Fruit fly (Drosophila melanogaster) whole organism, embryonic: ENCODE measurements around the gene CG32163.

Source experiments
- Atf6 ChIP-seq: fragments of 200-800 bp; sonication (Bioruptor generic); IDR thresholded peaks from 2 replicates; pipeline ENCODE4 v1.3.6; 2022; ENCODE audit warnings: missing biosample characterization, missing genetic modification characterization
- BEAF-32 ChIP-seq: fragments of 200-800 bp; sonication (Bioruptor generic); optimal IDR thresholded peaks from 3 replicates; lab custom pipeline; 2017; ENCODE audit warnings: missing biosample characterization, missing genetic modification characterization, mild to moderate bottlenecking, moderate library complexity, missing genetic modification reagents
- Bdp1 ChIP-seq: fragments of 200-800 bp; sonication (Bioruptor generic); optimal IDR thresholded peaks from 3 replicates; lab custom pipeline; 2016; ENCODE audit warnings: missing biosample characterization, missing genetic modification characterization
- Bgb ChIP-seq: fragments of 200-800 bp; sonication (Bioruptor generic); IDR thresholded peaks from 2 replicates; pipeline ENCODE4 v1.3.6; 2022; ENCODE audit warnings: missing biosample characterization, missing genetic modification characterization; ENCODE audit not compliant: partially characterized antibody
- CG11504 ChIP-seq: fragments of 200-800 bp; sonication (Bioruptor generic); optimal IDR thresholded peaks from 3 replicates; lab custom pipeline; 2019; ENCODE audit warnings: missing biosample characterization, mild to moderate bottlenecking, missing genetic modification characterization, moderate library complexity
- CG12744 ChIP-seq: fragments of 200-800 bp; sonication (Bioruptor generic); optimal IDR thresholded peaks from 2 replicates; lab custom pipeline; 2016; ENCODE audit warnings: missing biosample characterization, missing genetic modification characterization
- CG12769 ChIP-seq: fragments of 200-800 bp; sonication (Bioruptor generic); optimal IDR thresholded peaks from 2 replicates; lab custom pipeline; 2019; ENCODE audit warnings: missing biosample characterization, mild to moderate bottlenecking, missing genetic modification characterization, moderate library complexity
- CG13287 ChIP-seq: fragments of 200-800 bp; sonication (Bioruptor generic); IDR thresholded peaks from 2 replicates; pipeline ENCODE4 v1.3.6; 2022; ENCODE audit warnings: missing biosample characterization, missing genetic modification characterization; ENCODE audit not compliant: partially characterized antibody
- CG14860 ChIP-seq: fragments of 200-800 bp; sonication (Bioruptor generic); IDR thresholded peaks from 3 replicates; pipeline ENCODE4 v1.3.6; 2022; ENCODE audit warnings: missing biosample characterization, missing genetic modification characterization; ENCODE audit not compliant: partially characterized antibody
- CG15269 ChIP-seq: fragments of 200-800 bp; sonication (Bioruptor generic); optimal IDR thresholded peaks from 2 replicates; lab custom pipeline; 2018; ENCODE audit warnings: missing biosample characterization, mild to moderate bottlenecking, missing genetic modification characterization, moderate library complexity
- CG2202 ChIP-seq: fragments of 200-800 bp; sonication (Bioruptor generic); optimal IDR thresholded peaks from 2 replicates; lab custom pipeline; 2018; ENCODE audit warnings: missing biosample characterization, mild to moderate bottlenecking, missing genetic modification characterization
- CG4328 ChIP-seq: fragments of 200-800 bp; sonication (Bioruptor generic); optimal IDR thresholded peaks from 3 replicates; lab custom pipeline; 2017; ENCODE audit warnings: missing biosample characterization, missing genetic modification reagents, missing genetic modification characterization
- CG5180 ChIP-seq: fragments of 200-800 bp; sonication (Bioruptor generic); optimal IDR thresholded peaks from 3 replicates; lab custom pipeline; 2017; ENCODE audit warnings: missing biosample characterization, missing genetic modification characterization, mild to moderate bottlenecking, moderate library complexity, missing genetic modification reagents
- CG6813 ChIP-seq: fragments of 200-800 bp; sonication (Bioruptor generic); optimal IDR thresholded peaks from 2 replicates; lab custom pipeline; 2017; ENCODE audit warnings: missing biosample characterization, missing genetic modification characterization, mild to moderate bottlenecking, moderate library complexity, missing genetic modification reagents
- CG9437 ChIP-seq: fragments of 200-800 bp; sonication (Bioruptor generic); optimal IDR thresholded peaks from 2 replicates; lab custom pipeline; 2018; ENCODE audit warnings: missing biosample characterization, mild to moderate bottlenecking, missing genetic modification characterization
- CTCF ChIP-seq: fragments of 200-800 bp; sonication (Bioruptor generic); optimal IDR thresholded peaks from 2 replicates; lab custom pipeline; 2017; ENCODE audit warnings: missing biosample characterization, mild to moderate bottlenecking, missing genetic modification characterization, moderate library complexity
- CkIIα-i1 ChIP-seq: fragments of 200-800 bp; sonication (Bioruptor generic); IDR thresholded peaks from 2 replicates; pipeline ENCODE4 v1.3.6; 2022; ENCODE audit warnings: missing biosample characterization, missing genetic modification characterization
- Deaf1 ChIP-seq: fragments of 200-800 bp; optimal IDR thresholded peaks from 3 replicates; lab custom pipeline; 2019; ENCODE audit warnings: missing biosample characterization, mild to moderate bottlenecking, missing genetic modification characterization, moderate library complexity
- Dp ChIP-seq: fragments of 200-800 bp; sonication (Bioruptor generic); optimal IDR thresholded peaks from 2 replicates; lab custom pipeline; 2018; ENCODE audit warnings: missing biosample characterization, mild to moderate bottlenecking, missing genetic modification characterization, moderate library complexity
- Dref ChIP-seq: fragments of 200-800 bp; sonication (Bioruptor generic); IDR thresholded peaks from 2 replicates; pipeline ENCODE4 v1.3.6; 2022; ENCODE audit warnings: missing biosample characterization, missing genetic modification characterization
- E2f2 ChIP-seq: fragments of 200-800 bp; sonication (Bioruptor generic); IDR thresholded peaks from 2 replicates; pipeline ENCODE4 v1.3.6; 2022; ENCODE audit warnings: missing biosample characterization, missing genetic modification characterization
- Ets65A ChIP-seq: fragments of 200-800 bp; sonication (Bioruptor generic); peaks from one replicate; lab custom pipeline; 2016; ENCODE audit warnings: missing biosample characterization, missing genetic modification characterization
- Hmx ChIP-seq: fragments of 200-800 bp; sonication (Bioruptor generic); optimal IDR thresholded peaks from 2 replicates; lab custom pipeline; 2016; ENCODE audit warnings: missing biosample characterization, missing genetic modification characterization
- Hr3 ChIP-seq: fragments of 200-800 bp; sonication (Bioruptor generic); optimal IDR thresholded peaks from 3 replicates; lab custom pipeline; 2016; ENCODE audit warnings: missing biosample characterization, missing genetic modification characterization
- Hr51 ChIP-seq, 2 experiments: fragments of 200-800 bp; sonication (Bioruptor generic); optimal IDR thresholded peaks; 2 replicates in 1 of 2; 3 replicates in 1 of 2; lab custom pipeline; 2016 to 2018; ENCODE audit warnings: missing biosample characterization in 2 of 2, missing genetic modification characterization in 2 of 2, mild to moderate bottlenecking in 1 of 2, moderate library complexity in 1 of 2
- Lim3 ChIP-seq: fragments of 200-800 bp; sonication (Bioruptor generic); IDR thresholded peaks from 2 replicates; pipeline ENCODE4 v1.3.6; 2022; ENCODE audit warnings: missing biosample characterization, missing genetic modification characterization
- MESR4 ChIP-seq: fragments of 200-800 bp; sonication (Bioruptor generic); optimal IDR thresholded peaks from 2 replicates; lab custom pipeline; 2018; ENCODE audit warnings: missing biosample characterization, mild to moderate bottlenecking, missing genetic modification characterization, moderate library complexity
- Mad ChIP-seq: fragments of 200-800 bp; sonication (Bioruptor generic); optimal IDR thresholded peaks from 2 replicates; lab custom pipeline; 2016; ENCODE audit warnings: missing biosample characterization, missing genetic modification characterization
- Med ChIP-seq: fragments of 200-800 bp; sonication (Bioruptor generic); peaks from one replicate; lab custom pipeline; 2016; ENCODE audit warnings: missing biosample characterization, missing genetic modification characterization, mild to moderate bottlenecking, inconsistent platforms, moderate library complexity
- Pdp1 ChIP-seq, 2 experiments: fragments of 200-800 bp; sonication (Bioruptor generic); optimal IDR thresholded peaks; 3 replicates each; lab custom pipeline; 2016; ENCODE audit warnings: missing biosample characterization in 2 of 2, missing genetic modification characterization in 2 of 2, mild to moderate bottlenecking in 1 of 2, moderate library complexity in 1 of 2
- Scr ChIP-seq: fragments of 200-800 bp; sonication (Bioruptor generic); IDR thresholded peaks from 2 replicates; pipeline ENCODE4 v1.3.6; 2022; ENCODE audit warnings: missing biosample characterization, missing genetic modification characterization; ENCODE audit not compliant: partially characterized antibody
- YL-1 ChIP-seq: fragments of 200-800 bp; sonication (Bioruptor generic); optimal IDR thresholded peaks from 3 replicates; lab custom pipeline; 2017; ENCODE audit warnings: missing biosample characterization, mild to moderate bottlenecking, missing genetic modification characterization
- cg ChIP-seq: fragments of 200-800 bp; sonication (Bioruptor generic); optimal IDR thresholded peaks from 3 replicates; lab custom pipeline; 2019; ENCODE audit warnings: missing biosample characterization, mild to moderate bottlenecking, missing genetic modification characterization, moderate library complexity
- chm ChIP-seq: fragments of 200-800 bp; sonication (Bioruptor generic); IDR thresholded peaks from 2 replicates; pipeline ENCODE4 v1.3.6; 2022; ENCODE audit warnings: missing biosample characterization, missing genetic modification characterization
- cwo ChIP-seq: fragments of 200-800 bp; sonication (Bioruptor generic); optimal IDR thresholded peaks from 3 replicates; lab custom pipeline; 2017; ENCODE audit warnings: missing biosample characterization, missing genetic modification characterization, mild to moderate bottlenecking, moderate library complexity, missing genetic modification reagents
- dimm ChIP-seq: fragments of 200-800 bp; sonication (Bioruptor generic); IDR thresholded peaks from 2 replicates; pipeline ENCODE4 v1.3.6; 2022; ENCODE audit warnings: missing biosample characterization, missing genetic modification characterization
- gfzf ChIP-seq: fragments of 200-800 bp; sonication (Bioruptor generic); optimal IDR thresholded peaks from 2 replicates; lab custom pipeline; 2016; ENCODE audit warnings: missing biosample characterization, mild to moderate bottlenecking, missing genetic modification characterization, moderate library complexity
- hkb ChIP-seq, 2 experiments: fragments of 200-800 bp in 1 of 2; fragments of >200 bp in 1 of 2; sonication (Bioruptor generic) in 1 of 2; IDR thresholded peaks in 1 of 2; optimal IDR thresholded peaks in 1 of 2; 2 replicates each; pipeline versions ENCODE4 v1.3.6 to Lab custom; 2017 to 2022; ENCODE audit warnings: missing biosample characterization in 1 of 2, missing genetic modification characterization in 1 of 2
- ind ChIP-seq: fragments of 200-800 bp; sonication (Bioruptor generic); optimal IDR thresholded peaks from 3 replicates; lab custom pipeline; 2016; ENCODE audit warnings: missing biosample characterization, missing genetic modification characterization
- inv ChIP-seq: fragments of 200-800 bp; sonication (Bioruptor generic); IDR thresholded peaks from 2 replicates; pipeline ENCODE4 v1.3.6; 2022; ENCODE audit warnings: missing biosample characterization, missing genetic modification characterization; ENCODE audit not compliant: partially characterized antibody
- mam ChIP-seq: fragments of 200-800 bp; sonication (Bioruptor generic); optimal IDR thresholded peaks from 3 replicates; lab custom pipeline; 2016; ENCODE audit warnings: missing biosample characterization, missing genetic modification characterization
- pzg ChIP-seq: fragments of 200-800 bp; sonication (Bioruptor generic); optimal IDR thresholded peaks from 3 replicates; lab custom pipeline; 2018; ENCODE audit warnings: missing biosample characterization, mild to moderate bottlenecking, missing genetic modification characterization, moderate library complexity
- sens ChIP-seq: fragments of 200-800 bp; sonication (Bioruptor generic); peaks from one replicate; lab custom pipeline; 2016; ENCODE audit warnings: missing biosample characterization, missing genetic modification characterization
- so ChIP-seq: fragments of 200-800 bp; sonication (Bioruptor generic); IDR thresholded peaks from 3 replicates; pipeline ENCODE4 v1.3.6; 2022; ENCODE audit warnings: missing biosample characterization, missing genetic modification characterization
- stwl ChIP-seq: fragments of 200-800 bp; sonication (Bioruptor generic); optimal IDR thresholded peaks from 3 replicates; lab custom pipeline; 2018; ENCODE audit warnings: missing biosample characterization, mild to moderate bottlenecking, missing genetic modification characterization, moderate library complexity
- tio ChIP-seq: fragments of 200-800 bp; sonication (Bioruptor generic); optimal IDR thresholded peaks from 2 replicates; lab custom pipeline; 2017; ENCODE audit warnings: missing biosample characterization, missing genetic modification characterization, inconsistent platforms
- tx ChIP-seq: fragments of 200-800 bp; sonication (Bioruptor generic); optimal IDR thresholded peaks from 2 replicates; lab custom pipeline; 2016; ENCODE audit warnings: missing biosample characterization, missing genetic modification characterization
- vvl ChIP-seq: fragments of 200-800 bp; sonication (Bioruptor generic); IDR thresholded peaks from 2 replicates; pipeline ENCODE4 v1.3.6; 2022; ENCODE audit warnings: missing biosample characterization, missing genetic modification characterization
- zfh2 ChIP-seq: fragments of 200-800 bp; sonication (Bioruptor generic); optimal IDR thresholded peaks from 2 replicates; lab custom pipeline; 2016; ENCODE audit warnings: missing biosample characterization, missing genetic modification characterization

CG32163 gene

DNA sequence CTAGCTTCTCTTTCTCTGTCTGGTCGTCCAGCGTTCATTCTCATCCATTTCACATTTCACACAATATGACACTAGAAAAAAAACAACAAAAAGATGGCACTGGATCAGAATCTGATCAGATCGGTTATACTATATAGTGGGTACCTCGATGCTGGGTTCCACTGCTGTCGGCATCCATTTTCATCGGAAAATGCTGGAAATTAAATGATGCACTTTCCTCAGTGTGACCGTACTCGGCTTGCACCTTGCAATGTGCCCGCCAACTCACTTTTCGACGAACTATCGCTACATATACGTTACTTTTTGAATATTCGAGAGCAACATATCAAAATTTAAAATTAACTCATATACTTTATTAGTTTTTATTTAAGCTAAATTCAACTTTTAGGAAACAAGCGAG is 3.9 kb downstream of the CG32163 start, which contains the start of gene tra (continued):
- TF ChIP-seq tio (GFP tag; lab: Kevin White, UChicago) (no peak), mam (no peak), pzg (peak; percentile 58), Bgb (GFP tag; lab: Robert Waterston, UW) (peak; percentile 57), gfzf (peak; percentile 82), CG13287 (GFP tag; lab: Robert Waterston, UW) (peak; percentile 74), stwl (peak; percentile 64), zfh2 (GFP tag; lab: Kevin White, UChicago) (no peak), CG14860 (0 out of 3 replicates have a peak, but pooled peaks have one; percentile 13)

dm6 chr3L:16594922-16595518 is 8.1 kb downstream of the CG32163 start, which contains the start of the genes spd-2 and Apl:
Gene spd-2 (minus strand): TSS chr3L:16595014.
Gene Apl (plus strand): TSS chr3L:16595181.
- TF ChIP-seq CG12769 (tag; lab: Kevin White, UChicago) (no peak), CG4328 (GFP tag; lab: Kevin White, UChicago) (no peak), CG2202 (no peak), Deaf1 (tag; lab: Kevin White, UChicago) (no peak), YL-1 (GFP tag; lab: Kevin White, UChicago) (peak; percentile 20), hkb (optimal IDR thresholded peaks at IDR 0.05; lab: Kevin White, UChicago) (no peak), hkb (GFP tag; IDR thresholded peaks at IDR 0.05; lab: Robert Waterston, UW) (no peak), Lim3 (GFP tag; lab: Robert Waterston, UW) (no peak), so (GFP tag; lab: Robert Waterston, UW) (no peak), sens (GFP tag; lab: Kevin White, UChicago) (no peak), Pdp1 (GFP tag; optimal IDR thresholded peaks at IDR 0.05; lab: Kevin White, UChicago) (no peak), Dp (GFP tag; lab: Kevin White, UChicago) (peak; percentile 82), Hr51 (GFP tag; optimal IDR thresholded peaks at IDR 0.05; lab: Kevin White, UChicago) (no peak), Mad (GFP tag; lab: Kevin White, UChicago) (no peak), CG6813 (GFP tag; lab: Kevin White, UChicago) (no peak), cwo (GFP tag; lab: Kevin White, UChicago) (no peak), CG9437 (GFP tag; lab: Kevin White, UChicago) (peak; percentile 81), CG5180 (no peak), dimm (GFP tag; lab: Robert Waterston, UW) (no peak), tx (no peak), CG11504 (tag; lab: Kevin White, UChicago) (no peak), Bdp1 (GFP tag; lab: Kevin White, UChicago) (no peak), BEAF-32 (GFP tag; lab: Kevin White, UChicago) (peak; percentile 28), Ets65A (no peak), CkIIα-i1 (GFP tag; lab: Robert Waterston, UW) (no peak), Hr3 (GFP tag; lab: Kevin White, UChicago) (no peak), cg (GFP tag; lab: Kevin White, UChicago) (no peak), CG12744 (GFP tag; lab: Kevin White, UChicago) (no peak), chm (GFP tag; lab: Robert Waterston, UW) (no peak), ind (GFP tag; lab: Kevin White, UChicago) (no peak), inv (GFP tag; lab: Robert Waterston, UW) (peak; percentile 19; the same call in 1 of the 2 replicates), vvl (GFP tag; lab: Robert Waterston, UW) (no peak), CG15269 (tag; lab: Kevin White, UChicago) (no peak), mam (no peak), CTCF (GFP tag; lab: Kevin White, UChicago) (peak; percentile 68), MESR4 (GFP tag; lab: Kevin White, UChicago) (no peak), Atf6 (GFP tag; lab: Robert Waterston, UW) (no peak), Dref (GFP tag; lab: Robert Waterston, UW) (peak; percentile 64), Med (GFP tag; lab: Kevin White, UChicago) (peak; percentile 55), Scr (GFP tag; lab: Robert Waterston, UW) (peak; percentile 57), E2f2 (GFP tag; lab: Robert Waterston, UW) (peak; percentile 75), Hmx (GFP tag; lab: Kevin White, UChicago) (no peak)
